Fruit fly (Drosophila melanogaster) S2 (cell line): ENCODE results near the gene CG8369.

ENCODE experiments used
- CG8478 ChIP-seq: fragments of >200 bp; optimal IDR thresholded peaks from 2 replicates; lab custom pipeline; 2018
- CTCF ChIP-seq, 2 experiments: fragments of >200 bp; optimal IDR thresholded peaks; 2 replicates each; lab custom pipeline; 2018

- TF ChIP-seq CG8478 (no peak), CTCF (optimal IDR thresholded peaks at IDR 0.05; lab: Kevin White, UChicago) (no peak)
Measured at dm6 chr3R:8841533-8841932, 19.7 kb downstream of the CG8369 start.
